Worm (Caenorhabditis elegans): ENCODE data around the gene F52G2.3.
"Not testable (repeated sequence)": the region's sequence is repeated elsewhere in the genome, so short reads cannot be mapped to it uniquely, and the experiment has no call there.

The F52G2.3 gene

ce11 chrIV:13505144-13505543 lies 42.9 kb downstream of the F52G2.3 start, which contains the start of gene seld-1:
Gene seld-1, plus strand, starts transcription at chrIV:13505444.
- TF ChIP-seq tlf-1 (GFP tag; optimal IDR thresholded peaks at IDR 0.05) (no peak), attf-5 (GFP tag; optimal IDR thresholded peaks at IDR 0.05) (no peak), chd-7 (tag; optimal IDR thresholded peaks at IDR 0.05) (no peak), him-1 (tag; optimal IDR thresholded peaks at IDR 0.05) (no peak), nfyb-1 (GFP tag; IDR thresholded peaks at IDR 0.05) (no peak), egrh-3 (GFP tag; IDR thresholded peaks at IDR 0.05) (no peak), akir-1 (GFP tag; optimal IDR thresholded peaks at IDR 0.05) (no peak), repo-1 (tag; optimal IDR thresholded peaks at IDR 0.05) (no peak), dpff-1 (tag; optimal IDR thresholded peaks at IDR 0.05) (no peak), K12H6.12 (tag; optimal IDR thresholded peaks at IDR 0.05) (no peak), Y67H2A.10 (GFP tag; conservative IDR thresholded peaks at IDR 0.05) (no peak), ccch-3 (GFP tag; optimal IDR thresholded peaks at IDR 0.05) (no peak), T07F8.4 (tag; optimal IDR thresholded peaks at IDR 0.05) (no peak), hrde-1 (tag; optimal IDR thresholded peaks at IDR 0.05; ENCODE audit: borderline replicate concordance) (no peak), tbp1 (GFP tag; optimal IDR thresholded peaks at IDR 0.05) (no peak), ets-4 (GFP tag; optimal IDR thresholded peaks at IDR 0.05) (no peak), bed-2 (GFP tag; IDR thresholded peaks at IDR 0.05) (no peak), nhr-90 (tag; optimal IDR thresholded peaks at IDR 0.05) (no peak), sea-2 (GFP tag; IDR thresholded peaks at IDR 0.05) (no peak)

ce11 chrIV:13504065-13504464 lies 44.0 kb downstream of the F52G2.3 start:
- TF ChIP-seq madf-6 (GFP tag; IDR thresholded peaks at IDR 0.05) (peak; percentile 8; the same call in 1 of the 2 replicates), attf-6 (GFP tag; IDR thresholded peaks at IDR 0.05) (0 out of 2 replicates have a peak, but pooled peaks have one; percentile 8), tbp1 (GFP tag; optimal IDR thresholded peaks at IDR 0.05) (peak; percentile 65), lin-26 (GFP tag; IDR thresholded peaks at IDR 0.05) (peak; percentile 54; the same call in 1 of the 2 replicates), rpc-1 (tag; optimal IDR thresholded peaks at IDR 0.05) (peak; percentile 46), hmg-1.2 (GFP tag; IDR thresholded peaks at IDR 0.05) (peak; percentile 24; the same call in 1 of the 2 replicates), B0261.1 (tag; optimal IDR thresholded peaks at IDR 0.05) (peak; percentile 33)
- not testable (repeated sequence) for TF ChIP-seq rpc-1 (optimal IDR thresholded peaks at IDR 0.05)

ce11 chrIV:13503365-13504015 lies 44.5 kb downstream of the F52G2.3 start:
- TF ChIP-seq mcd-1 (GFP tag; IDR thresholded peaks at IDR 0.05) (peak; percentile 54), ceh-91 (GFP tag; IDR thresholded peaks at IDR 0.05) (peak; percentile 48; the same call in 1 of the 2 replicates), dpl-1 (GFP tag; optimal IDR thresholded peaks at IDR 0.05) (peak; percentile 16), snpc-4 (tag; optimal IDR thresholded peaks at IDR 0.05) (peak in 2 of 4 experiments; percentile 45 to 48), snpc-1.3 (tag; optimal IDR thresholded peaks at IDR 0.05; ENCODE audit: insufficient read depth) (peak; percentile 27), ekl-4 (GFP tag; IDR thresholded peaks at IDR 0.05) (0 out of 2 replicates have a peak, but pooled peaks have one; percentile 12), F49E8.2 (tag; optimal IDR thresholded peaks at IDR 0.05; ENCODE audit: insufficient read depth) (peak; percentile 41), madf-6 (GFP tag; IDR thresholded peaks at IDR 0.05) (peak; percentile 54), ztf-28 (GFP tag; IDR thresholded peaks at IDR 0.05) (peak; percentile 5; the same call in 1 of the 2 replicates), lsl-1 (GFP tag; optimal IDR thresholded peaks at IDR 0.05) (peak; percentile 70), attf-6 (GFP tag; IDR thresholded peaks at IDR 0.05) (peak; percentile 37), ceh-100 (GFP tag; IDR thresholded peaks at IDR 0.05) (peak; percentile 80), attf-3 (GFP tag; conservative IDR thresholded peaks at IDR 0.05) (0 out of 2 replicates have a peak, but pooled peaks have one; percentile 29), Y53F4B.3 (GFP tag; IDR thresholded peaks at IDR 0.05) (0 out of 2 replicates have a peak, but pooled peaks have one; percentile 4), D2030.7 (GFP tag; IDR thresholded peaks at IDR 0.05) (peak; percentile 54), rcor-1 (GFP tag; IDR thresholded peaks at IDR 0.05) (0 out of 2 replicates have a peak, but pooled peaks have one; percentile 10)
- TF ChIP-seq snpc-4 (GFP tag; optimal IDR thresholded peaks at IDR 0.05): not testable (repeated sequence)
